Worm (Caenorhabditis elegans) whole organism, L4/young adult: ENCODE measurements around the gene cyk-7.

Source experiments
- W03F9.2 ChIP-seq: fragments of 150-350 bp; optimal IDR thresholded peaks from 2 replicates; lab custom pipeline; 2014; ENCODE audit warnings: missing biosample characterization, missing genetic modification characterization
- dao-5 ChIP-seq: sonication (generic microtip); optimal IDR thresholded peaks from 2 replicates; lab custom pipeline; 2016; ENCODE audit warnings: missing genotype, missing genetic modification characterization, moderate library complexity, missing compliant biosample characterization
- him-1 ChIP-seq: sonication (generic microtip); optimal IDR thresholded peaks from 2 replicates; lab custom pipeline; 2016; ENCODE audit warnings: missing genotype, missing genetic modification reagents, missing genetic modification characterization, missing compliant biosample characterization

cyk-7 gene

ce11 chrIII:7815571-7816348, 20.6 kb upstream of the cyk-7 start:
- no peak for TF ChIP-seq W03F9.2 (tag; lab: Kevin White, UChicago)
- TF ChIP-seq dao-5 (tag; lab: Kevin White, UChicago), result no peak
- TF ChIP-seq him-1 (tag; lab: Kevin White, UChicago), result no peak

ce11 chrIII:7815056-7815366, 19.8 kb upstream of the cyk-7 start:
- no peak for TF ChIP-seq dao-5 (tag; lab: Kevin White, UChicago)
- TF ChIP-seq him-1 (tag; lab: Kevin White, UChicago), result no peak
- no peak for TF ChIP-seq W03F9.2 (tag; lab: Kevin White, UChicago)

- no peak for TF ChIP-seq W03F9.2 (tag; lab: Kevin White, UChicago)
- TF ChIP-seq dao-5 (tag; lab: Kevin White, UChicago), result no peak
- TF ChIP-seq him-1 (tag; lab: Kevin White, UChicago), result no peak
Measured at ce11 chrIII:7814159-7815055, 19.2 kb upstream of the cyk-7 start, which contains the start of gene egl-5. egl-5 (plus strand) TSS chrIII:7814374.

ce11 chrIII:7812208-7812880, 17.1 kb upstream of the cyk-7 start:
- TF ChIP-seq dao-5 (tag; lab: Kevin White, UChicago) (no peak), W03F9.2 (tag; lab: Kevin White, UChicago) (no peak), him-1 (tag; lab: Kevin White, UChicago) (no peak)

ce11 chrIII:7809033-7809432, 13.8 kb upstream of the cyk-7 start:
- TF ChIP-seq dao-5 (tag; lab: Kevin White, UChicago), result no peak

ce11 chrIII:7806947-7807346, 11.7 kb upstream of the cyk-7 start:
- TF ChIP-seq him-1 (tag; lab: Kevin White, UChicago) (no peak), W03F9.2 (tag; lab: Kevin White, UChicago) (no peak)

ce11 chrIII:7805253-7805652, 10.0 kb upstream of the cyk-7 start:
- TF ChIP-seq W03F9.2 (tag; lab: Kevin White, UChicago) (no peak), him-1 (tag; lab: Kevin White, UChicago) (no peak), dao-5 (tag; lab: Kevin White, UChicago) (no peak)

ce11 chrIII:7792970-7793369, 2.2 kb downstream of the cyk-7 start:
- TF ChIP-seq W03F9.2 (tag; lab: Kevin White, UChicago) (no peak), dao-5 (tag; lab: Kevin White, UChicago) (no peak), him-1 (tag; lab: Kevin White, UChicago) (no peak)

- TF ChIP-seq W03F9.2 (tag; lab: Kevin White, UChicago) (no peak), dao-5 (tag; lab: Kevin White, UChicago) (no peak), him-1 (tag; lab: Kevin White, UChicago) (no peak)
Measured at ce11 chrIII:7792209-7792608, 3.0 kb downstream of the cyk-7 start.

- TF ChIP-seq W03F9.2 (tag; lab: Kevin White, UChicago) (no peak), him-1 (tag; lab: Kevin White, UChicago) (no peak), dao-5 (tag; lab: Kevin White, UChicago) (no peak)
Measured at ce11 chrIII:7790522-7790921, 4.7 kb downstream of the cyk-7 start.

- TF ChIP-seq dao-5 (tag; lab: Kevin White, UChicago), result no peak
- TF ChIP-seq W03F9.2 (tag; lab: Kevin White, UChicago), result no peak
- no peak for TF ChIP-seq him-1 (tag; lab: Kevin White, UChicago)
Measured at ce11 chrIII:7788410-7788809, 6.8 kb downstream of the cyk-7 start.

ce11 chrIII:7784201-7784600, 11.0 kb downstream of the cyk-7 start:
- TF ChIP-seq W03F9.2 (tag; lab: Kevin White, UChicago) (no peak), him-1 (tag; lab: Kevin White, UChicago) (no peak), dao-5 (tag; lab: Kevin White, UChicago) (no peak)

- TF ChIP-seq dao-5 (tag; lab: Kevin White, UChicago) (no peak), W03F9.2 (tag; lab: Kevin White, UChicago) (no peak), him-1 (tag; lab: Kevin White, UChicago) (no peak)
Measured at ce11 chrIII:7783354-7783753, 11.9 kb downstream of the cyk-7 start, which contains the start of gene mab-5. mab-5 (minus strand) TSS chrIII:7783454.
